Worm (Caenorhabditis elegans): ENCODE measurements around the gene K10D2.8.
A peak's percentile ranks its signal among the peaks of the same experiment; 100 is the strongest.

The K10D2.8 gene

DNA sequence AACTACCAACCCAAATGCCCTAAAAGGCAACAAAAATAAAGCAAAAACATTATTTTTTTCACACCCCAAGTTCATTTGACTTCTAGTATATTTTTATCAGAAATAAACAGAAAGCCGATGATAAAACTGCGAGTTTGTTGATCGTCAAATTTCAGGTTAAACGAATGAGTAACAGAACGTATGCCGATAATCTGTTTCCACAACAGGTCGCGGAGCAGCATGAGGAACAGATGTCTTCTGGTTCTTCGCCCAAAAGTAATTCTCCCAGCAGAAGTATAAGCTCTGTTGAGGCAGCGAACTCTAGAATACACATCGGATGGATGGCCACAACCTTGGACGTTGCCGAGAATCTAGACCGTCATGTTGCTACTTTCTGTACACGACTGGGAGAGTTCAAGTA, 41.9 kb downstream of the K10D2.8 start, which contains the start of gene prmt-5 (continued):
- TF ChIP-seq ekl-4 (GFP tag; IDR thresholded peaks at IDR 0.05) (peak; percentile 87), pha-4 (tag; optimal IDR thresholded peaks at IDR 0.05) (no peak), attf-6 (GFP tag; IDR thresholded peaks at IDR 0.05) (peak; percentile 75; the same call in 1 of the 2 replicates), nhr-90 (tag; optimal IDR thresholded peaks at IDR 0.05) (no peak), hlh-26 (GFP tag; conservative IDR thresholded peaks at IDR 0.05) (no peak), pbrm-1 (GFP tag; IDR thresholded peaks at IDR 0.05) (peak; percentile 68; the same call in 1 of the 2 replicates), K11D2.4 (GFP tag; IDR thresholded peaks at IDR 0.05) (no peak), ceh-27 (GFP tag; optimal IDR thresholded peaks at IDR 0.05) (peak; percentile 12), mes-4 (tag; optimal IDR thresholded peaks at IDR 0.05) (no peak), him-1 (tag; optimal IDR thresholded peaks at IDR 0.05) (peak; percentile 3), sea-2 (GFP tag; IDR thresholded peaks at IDR 0.05) (no peak), attf-5 (GFP tag; optimal IDR thresholded peaks at IDR 0.05) (no peak), K12H6.12 (tag; optimal IDR thresholded peaks at IDR 0.05) (peak; percentile 10), athp-1 (tag; optimal IDR thresholded peaks at IDR 0.05) (peak; percentile 91), tbp1 (GFP tag; optimal IDR thresholded peaks at IDR 0.05) (peak; percentile 52), F49E8.2 (tag; optimal IDR thresholded peaks at IDR 0.05; ENCODE audit: insufficient read depth) (peak; percentile 91), tbx-9 (tag; optimal IDR thresholded peaks at IDR 0.05; ENCODE audit: borderline replicate concordance) (peak; percentile 26), nhr-179 (tag; optimal IDR thresholded peaks at IDR 0.05) (no peak), hlh-12 (tag; optimal IDR thresholded peaks at IDR 0.05) (no peak), let-607 (tag; optimal IDR thresholded peaks at IDR 0.05) (peak; percentile 46 to 51), F23B12.7 (tag; optimal IDR thresholded peaks at IDR 0.05; ENCODE audit: insufficient read depth) (no peak), snpc-4 (GFP tag; optimal IDR thresholded peaks at IDR 0.05) (no peak), snpc-4 (tag; optimal IDR thresholded peaks at IDR 0.05) (peak in 2 of 4 experiments; percentile 28 to 48), attf-3 (GFP tag; conservative IDR thresholded peaks at IDR 0.05) (no peak), sdz-38 (tag; optimal IDR thresholded peaks at IDR 0.05) (no peak), F52B5.7 (tag; optimal IDR thresholded peaks at IDR 0.05) (peak; percentile 97), dox-1 (GFP tag; IDR thresholded peaks at IDR 0.05) (peak; percentile 59), ztf-25 (GFP tag; IDR thresholded peaks at IDR 0.05) (no peak), rec-8 (tag; optimal IDR thresholded peaks at IDR 0.05) (no peak), aptf-2 (GFP tag; conservative IDR thresholded peaks at IDR 0.05) (no peak), ama-1 (optimal IDR thresholded peaks at IDR 0.05) (peak; percentile 91), ama-1 (GFP tag; optimal IDR thresholded peaks at IDR 0.05) (peak; percentile 56 to 61), ztf-18 (tag; optimal IDR thresholded peaks at IDR 0.05) (peak; percentile 40), T07F8.4 (tag; optimal IDR thresholded peaks at IDR 0.05) (no peak), F57C9.4 (tag; optimal IDR thresholded peaks at IDR 0.05) (peak; percentile 96), F22D6.2 (tag; optimal IDR thresholded peaks at IDR 0.05) (no peak), nfya-1 (tag; optimal IDR thresholded peaks at IDR 0.05; ENCODE audit: borderline replicate concordance, insufficient read depth) (no peak), bed-2 (GFP tag; IDR thresholded peaks at IDR 0.05) (no peak), ztf-28 (GFP tag; IDR thresholded peaks at IDR 0.05) (no peak), lin-26 (GFP tag; IDR thresholded peaks at IDR 0.05) (0 out of 2 replicates have a peak, but pooled peaks have one; percentile 53), mel-28 (tag; optimal IDR thresholded peaks at IDR 0.05; ENCODE audit: borderline replicate concordance) (no peak), ZK185.1 (tag; optimal IDR thresholded peaks at IDR 0.05; ENCODE audit: poor library complexity, severe bottlenecking) (peak; percentile 42), somi-1 (GFP tag; optimal IDR thresholded peaks at IDR 0.05) (peak; percentile 20), gei-17 (GFP tag; optimal IDR thresholded peaks at IDR 0.05) (no peak), akir-1 (GFP tag; optimal IDR thresholded peaks at IDR 0.05) (no peak), aptf-3 (GFP tag; IDR thresholded peaks at IDR 0.05) (no peak), ceh-91 (GFP tag; IDR thresholded peaks at IDR 0.05) (no peak), madf-6 (GFP tag; IDR thresholded peaks at IDR 0.05) (peak; percentile 84), Y79H2A.3 (GFP tag; conservative IDR thresholded peaks at IDR 0.05) (0 out of 2 replicates have a peak, but pooled peaks have one; percentile 34)
